Worm (Caenorhabditis elegans): ENCODE results near the gene dct-16.

DNA sequence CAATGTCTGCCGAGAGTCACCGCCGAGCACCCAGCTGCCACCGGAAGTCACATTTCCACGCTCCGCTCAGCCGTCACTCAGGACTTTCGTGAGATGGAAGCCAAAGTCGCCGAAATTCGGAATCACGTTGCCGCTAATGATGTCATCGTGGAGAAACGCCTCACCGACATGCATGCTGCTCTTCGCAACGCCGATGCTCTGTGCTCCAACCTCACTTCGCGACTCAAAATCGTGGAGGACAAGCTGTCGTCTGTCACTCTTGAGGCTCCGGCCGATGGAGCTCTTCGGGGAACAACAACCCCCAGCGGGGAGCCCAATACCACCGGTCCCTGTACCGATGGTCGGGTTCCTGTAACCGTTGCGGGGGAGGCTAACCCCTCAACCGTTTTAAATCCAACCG is 7.7 kb upstream of the dct-16 start:
- no peak for TF ChIP-seq flt-1 (GFP tag; IDR thresholded peaks at IDR 0.05)
- no peak for TF ChIP-seq T22C8.4 (GFP tag; IDR thresholded peaks at IDR 0.05)
- TF ChIP-seq cog-1 (tag; optimal IDR thresholded peaks at IDR 0.05): no peak
